Worm (Caenorhabditis elegans) whole organism, mixed stage, embryonic: ENCODE data around the gene ZK673.5.

ENCODE experiments used
- M03D4.4 ChIP-seq: sonication (generic microtip); optimal IDR thresholded peaks from 2 replicates; lab custom pipeline; 2017; ENCODE audit warnings: mild to moderate bottlenecking, missing genetic modification characterization, missing compliant biosample characterization
- bed-3 ChIP-seq: fragments of 200-800 bp; sonication (Bioruptor generic); optimal IDR thresholded peaks from 3 replicates; lab custom pipeline; 2018; ENCODE audit warnings: mild to moderate bottlenecking, missing genetic modification characterization, moderate library complexity, missing compliant biosample characterization
- blmp-1 ChIP-seq: fragments of 150-350 bp; optimal IDR thresholded peaks from 2 replicates; lab custom pipeline; 2014; ENCODE audit warnings: missing biosample characterization, missing genetic modification characterization
- ceh-39 ChIP-seq: fragments of 150-350 bp; optimal IDR thresholded peaks from 2 replicates; lab custom pipeline; 2014; ENCODE audit warnings: missing biosample characterization, missing genetic modification characterization
- ceh-43 ChIP-seq: fragments of 200-800 bp; sonication (Bioruptor generic); optimal IDR thresholded peaks from 2 replicates; lab custom pipeline; 2018; ENCODE audit warnings: mild to moderate bottlenecking, missing genetic modification characterization, moderate library complexity, missing compliant biosample characterization
- ceh-83 ChIP-seq: fragments of 200-800 bp; sonication (Bioruptor generic); optimal IDR thresholded peaks from 2 replicates; lab custom pipeline; 2018; ENCODE audit warnings: mild to moderate bottlenecking, missing genetic modification characterization, missing compliant biosample characterization
- ces-1 ChIP-seq: fragments of 150-350 bp; optimal IDR thresholded peaks from 2 replicates; lab custom pipeline; 2014; ENCODE audit warnings: missing biosample characterization, missing genetic modification reagents, missing genetic modification characterization
- cnd-1 ChIP-seq: fragments of 200-800 bp; sonication (Bioruptor generic); optimal IDR thresholded peaks from 2 replicates; lab custom pipeline; 2018; ENCODE audit warnings: mild to moderate bottlenecking, missing genetic modification characterization, missing compliant biosample characterization
- drap-1 ChIP-seq: fragments of 200-800 bp; sonication (Bioruptor generic); optimal IDR thresholded peaks from 3 replicates; lab custom pipeline; 2018; ENCODE audit warnings: mild to moderate bottlenecking, missing genetic modification characterization, missing compliant biosample characterization
- elt-1 ChIP-seq: sonication (generic microtip); optimal IDR thresholded peaks from 2 replicates; lab custom pipeline; 2017; ENCODE audit warnings: missing genetic modification characterization, mild to moderate bottlenecking, missing compliant biosample characterization, antibody characterized with exemption, moderate library complexity, borderline replicate concordance; ENCODE audit not compliant: insufficient read depth
- flh-1 ChIP-seq: fragments of 200-800 bp; sonication (Bioruptor generic); optimal IDR thresholded peaks from 2 replicates; lab custom pipeline; 2018; ENCODE audit warnings: mild to moderate bottlenecking, missing genetic modification characterization, moderate library complexity, missing compliant biosample characterization
- ham-2 ChIP-seq: fragments of 200-800 bp; sonication (Bioruptor generic); optimal IDR thresholded peaks from 2 replicates; lab custom pipeline; 2018; ENCODE audit warnings: mild to moderate bottlenecking, missing genetic modification characterization, missing compliant biosample characterization
- hlh-1 ChIP-seq: fragments of 150-350 bp; optimal IDR thresholded peaks from 2 replicates; lab custom pipeline; 2014; ENCODE audit warnings: missing biosample characterization, missing genetic modification reagents, missing genetic modification characterization
- lin-13 ChIP-seq: fragments of 150-350 bp; optimal IDR thresholded peaks from 2 replicates; lab custom pipeline; 2014; ENCODE audit warnings: missing biosample characterization, missing genetic modification characterization
- lin-32 ChIP-seq: fragments of 200-800 bp; sonication (Bioruptor generic); optimal IDR thresholded peaks from 2 replicates; lab custom pipeline; 2018; ENCODE audit warnings: mild to moderate bottlenecking, missing genetic modification characterization, missing compliant biosample characterization
- lsy-2 ChIP-seq: fragments of 150-350 bp; optimal IDR thresholded peaks from 2 replicates; lab custom pipeline; 2014; ENCODE audit warnings: missing biosample characterization, missing genetic modification characterization
- mab-5 ChIP-seq: fragments of 150-350 bp; optimal IDR thresholded peaks from 2 replicates; lab custom pipeline; 2014; ENCODE audit warnings: missing biosample characterization, missing genetic modification characterization
- mep-1 ChIP-seq: fragments of 150-350 bp; optimal IDR thresholded peaks from 2 replicates; lab custom pipeline; 2017; ENCODE audit warnings: missing biosample characterization, missing genetic modification reagents, missing genetic modification characterization, inconsistent platforms
- mls-2 ChIP-seq: sonication (generic microtip); optimal IDR thresholded peaks from 2 replicates; lab custom pipeline; 2016; ENCODE audit warnings: mild to moderate bottlenecking, missing genetic modification characterization, moderate library complexity, missing compliant biosample characterization
- nhr-2 ChIP-seq: fragments of 150-350 bp; optimal IDR thresholded peaks from 2 replicates; lab custom pipeline; 2014; ENCODE audit warnings: missing biosample characterization, missing genetic modification characterization
- nhr-237 ChIP-seq: fragments of 150-350 bp; optimal IDR thresholded peaks from 2 replicates; lab custom pipeline; 2014; ENCODE audit warnings: missing biosample characterization, missing genetic modification characterization
- nhr-28 ChIP-seq: fragments of 150-350 bp; optimal IDR thresholded peaks from 2 replicates; lab custom pipeline; 2014; ENCODE audit warnings: missing biosample characterization, missing genetic modification characterization
- nhr-76 ChIP-seq: sonication (generic microtip); optimal IDR thresholded peaks from 2 replicates; lab custom pipeline; 2017; ENCODE audit warnings: missing biosample characterization, missing genetic modification characterization
- pha-4 ChIP-seq: fragments of 150-350 bp; optimal IDR thresholded peaks from 2 replicates; lab custom pipeline; 2018; ENCODE audit warnings: missing biosample characterization, missing genetic modification reagents, missing genetic modification characterization
- sem-2 ChIP-seq: fragments of 200-800 bp; sonication (Bioruptor generic); optimal IDR thresholded peaks from 2 replicates; lab custom pipeline; 2018; ENCODE audit warnings: mild to moderate bottlenecking, missing genetic modification characterization, missing compliant biosample characterization
- snpc-4 ChIP-seq: fragments of 150-350 bp; optimal IDR thresholded peaks from 2 replicates; lab custom pipeline; 2014; ENCODE audit warnings: missing biosample characterization, missing genetic modification characterization
- tbx-8 ChIP-seq: fragments of 200-800 bp; sonication (Bioruptor generic); optimal IDR thresholded peaks from 2 replicates; lab custom pipeline; 2018; ENCODE audit warnings: mild to moderate bottlenecking, missing genetic modification characterization, moderate library complexity, missing compliant biosample characterization
- unc-120 ChIP-seq: sonication (generic microtip); optimal IDR thresholded peaks from 2 replicates; lab custom pipeline; 2017; ENCODE audit warnings: missing genetic modification characterization, missing compliant biosample characterization; ENCODE audit not compliant: poor library complexity, severe bottlenecking
- unc-39 ChIP-seq: fragments of 150-350 bp; optimal IDR thresholded peaks from 2 replicates; lab custom pipeline; 2014; ENCODE audit warnings: missing biosample characterization, missing genetic modification characterization
- unc-62 ChIP-seq: fragments of 150-350 bp; optimal IDR thresholded peaks from 2 replicates; lab custom pipeline; 2014; ENCODE audit warnings: missing biosample characterization, missing genetic modification reagents, missing genetic modification characterization
- zip-8 ChIP-seq: fragments of 150-350 bp; optimal IDR thresholded peaks from 2 replicates; lab custom pipeline; 2014; ENCODE audit warnings: missing biosample characterization, missing genetic modification characterization
- ztf-11 ChIP-seq: fragments of 150-350 bp; optimal IDR thresholded peaks from 2 replicates; lab custom pipeline; 2014; ENCODE audit warnings: missing biosample characterization, missing genetic modification characterization

Gene ZK673.5

ce11 chrII:10461207-10461606 lies at the start of gene ZK673.5:
Gene ZK673.5 (plus strand): TSS chrII:10461507.
- TF ChIP-seq flh-1 (GFP tag; lab: Kevin White, UChicago) = no peak
- no peak for TF ChIP-seq bed-3 (GFP tag; lab: Kevin White, UChicago)
- TF ChIP-seq hlh-1 (tag; lab: Kevin White, UChicago) = no peak
- no peak for TF ChIP-seq nhr-76
- TF ChIP-seq lin-32 (GFP tag; lab: Kevin White, UChicago) = no peak
- TF ChIP-seq nhr-237 (tag; lab: Kevin White, UChicago) = no peak
- no peak for TF ChIP-seq ceh-83 (GFP tag; lab: Kevin White, UChicago)
- TF ChIP-seq drap-1 (GFP tag; lab: Kevin White, UChicago) = no peak
- no peak for TF ChIP-seq ceh-39
- no peak for TF ChIP-seq nhr-28
- TF ChIP-seq, all 35 proteins: peak for 0

- TF ChIP-seq snpc-4 (tag; lab: Kevin White, UChicago) (no peak), ham-2 (no peak), elt-1 (tag; lab: Kevin White, UChicago) (no peak), nhr-76 (no peak), lin-13 (tag; lab: Kevin White, UChicago) (no peak), lsy-2 (peak; percentile 90), mab-5 (tag; lab: Kevin White, UChicago) (no peak), ces-1 (GFP tag; lab: Kevin White, UChicago) (peak; percentile 59), mep-1 (tag; lab: Kevin White, UChicago) (no peak), ceh-83 (GFP tag; lab: Kevin White, UChicago) (no peak), unc-62 (no peak), tbx-8 (no peak), pha-4 (no peak), ztf-11 (tag; lab: Kevin White, UChicago) (no peak)
Measured at ce11 chrII:10416332-10416863, 44.9 kb upstream of the ZK673.5 start, which contains the start of gene eif-2A. Gene eif-2A (plus strand): TSS chrII:10416800.

DNA sequence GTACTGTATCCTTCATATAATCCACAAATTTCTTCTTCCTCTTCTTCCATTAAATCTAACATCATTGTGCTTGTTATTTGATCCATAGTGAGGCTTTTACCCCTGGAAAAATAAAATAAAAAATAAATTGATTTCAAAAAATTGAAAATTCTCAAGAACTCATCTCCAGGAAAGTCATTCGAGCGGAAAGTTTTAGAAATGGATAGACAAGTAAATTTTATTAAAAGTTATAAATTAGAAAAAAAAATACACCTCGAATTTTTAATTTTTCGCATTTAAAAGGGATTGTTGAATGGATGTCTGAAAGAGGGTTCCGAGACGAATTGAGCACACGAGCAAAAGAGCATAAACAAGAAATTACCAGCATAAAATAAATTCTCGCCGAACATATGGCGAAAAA lies 39.4 kb upstream of the ZK673.5 start, which contains the start of gene frpr-21:
Gene frpr-21 (minus strand): TSS at position 101 of the 400 bp plus-strand sequence.
- TF ChIP-seq lin-13 (tag; lab: Kevin White, UChicago) (no peak), nhr-2 (tag; lab: Kevin White, UChicago) (no peak), zip-8 (no peak), nhr-28 (no peak), pha-4 (no peak)

- TF ChIP-seq nhr-28 (no peak), ceh-39 (no peak), M03D4.4 (tag; lab: Kevin White, UChicago) (no peak), sem-2 (GFP tag; lab: Kevin White, UChicago) (no peak), elt-1 (tag; lab: Kevin White, UChicago) (no peak), unc-120 (tag; lab: Kevin White, UChicago) (no peak), hlh-1 (tag; lab: Kevin White, UChicago) (no peak), nhr-76 (no peak), bed-3 (GFP tag; lab: Kevin White, UChicago) (no peak), unc-39 (no peak), lin-32 (GFP tag; lab: Kevin White, UChicago) (no peak), mls-2 (tag; lab: Kevin White, UChicago) (no peak), tbx-8 (no peak), nhr-2 (tag; lab: Kevin White, UChicago) (no peak), nhr-237 (tag; lab: Kevin White, UChicago) (no peak), unc-62 (no peak), cnd-1 (tag; lab: Kevin White, UChicago) (no peak), blmp-1 (tag; lab: Kevin White, UChicago) (no peak)
Measured at ce11 chrII:10435836-10436235, 25.5 kb upstream of the ZK673.5 start, which contains the start of gene cut-4. Gene cut-4 (plus strand): TSS chrII:10436136.

ce11 chrII:10437840-10438239 lies 23.5 kb upstream of the ZK673.5 start:
- TF ChIP-seq drap-1 (GFP tag; lab: Kevin White, UChicago) (no peak), ceh-43 (no peak), nhr-237 (tag; lab: Kevin White, UChicago) (no peak), ztf-11 (tag; lab: Kevin White, UChicago) (no peak), mab-5 (tag; lab: Kevin White, UChicago) (no peak), unc-120 (tag; lab: Kevin White, UChicago) (no peak), M03D4.4 (tag; lab: Kevin White, UChicago) (no peak)
